Worm (Caenorhabditis elegans) whole organism, L2 larva: Measurements from ENCODE around the gene Y45F3A.1.

ENCODE experiments used
- C34F6.9 ChIP-seq: fragments of 150-350 bp; optimal IDR thresholded peaks from 2 replicates; lab custom pipeline; 2014; ENCODE audit warnings: missing biosample characterization, missing genetic modification characterization
- R02D3.7 ChIP-seq: fragments of 150-350 bp; optimal IDR thresholded peaks from 2 replicates; lab custom pipeline; 2014; ENCODE audit warnings: missing biosample characterization, missing genetic modification characterization
- Y55F3AM.14 ChIP-seq: fragments of 200-800 bp; sonication (Bioruptor generic); optimal IDR thresholded peaks from 2 replicates; lab custom pipeline; 2018; ENCODE audit warnings: mild to moderate bottlenecking, missing genetic modification characterization, missing compliant biosample characterization
- ZK546.5 ChIP-seq: sonication (generic microtip); optimal IDR thresholded peaks from 2 replicates; lab custom pipeline; 2017; ENCODE audit warnings: missing biosample characterization, missing genetic modification characterization
- alr-1 ChIP-seq: fragments of 150-350 bp; optimal IDR thresholded peaks from 2 replicates; lab custom pipeline; 2014; ENCODE audit warnings: missing biosample characterization, missing genetic modification characterization
- aly-2 ChIP-seq: fragments of 150-350 bp; optimal IDR thresholded peaks from 2 replicates; lab custom pipeline; 2014; ENCODE audit warnings: missing biosample characterization, missing genetic modification characterization
- ama-1 ChIP-seq: fragments of 150-350 bp; optimal IDR thresholded peaks from 2 replicates; lab custom pipeline; 2018; ENCODE audit warnings: inconsistent platforms
- ceh-16 ChIP-seq: fragments of 150-350 bp; optimal IDR thresholded peaks from 2 replicates; lab custom pipeline; 2014; ENCODE audit warnings: missing biosample characterization, missing genetic modification characterization
- ceh-82 ChIP-seq: fragments of 150-350 bp; optimal IDR thresholded peaks from 2 replicates; lab custom pipeline; 2014; ENCODE audit warnings: missing biosample characterization, missing genetic modification characterization
- crh-2 ChIP-seq: sonication (generic microtip); optimal IDR thresholded peaks from 2 replicates; lab custom pipeline; 2017; ENCODE audit warnings: missing biosample characterization, missing genetic modification characterization
- egl-27 ChIP-seq: sonication (generic microtip); optimal IDR thresholded peaks from 3 replicates; lab custom pipeline; 2017; ENCODE audit warnings: missing biosample characterization, missing genetic modification reagents, missing genetic modification characterization
- elt-1 ChIP-seq: fragments of 150-350 bp; optimal IDR thresholded peaks from 2 replicates; lab custom pipeline; 2014; ENCODE audit warnings: missing biosample characterization, missing genetic modification characterization
- elt-3 ChIP-seq: sonication (generic microtip); optimal IDR thresholded peaks from 2 replicates; lab custom pipeline; 2017; ENCODE audit warnings: missing biosample characterization, missing genetic modification characterization
- fos-1 ChIP-seq: fragments of 150-350 bp; optimal IDR thresholded peaks from 2 replicates; lab custom pipeline; 2014; ENCODE audit warnings: missing biosample characterization, missing genetic modification characterization
- gmeb-1 ChIP-seq: fragments of 150-350 bp; optimal IDR thresholded peaks from 2 replicates; lab custom pipeline; 2014; ENCODE audit warnings: missing biosample characterization, missing genetic modification characterization
- lin-11 ChIP-seq: fragments of 150-350 bp; sonication (generic microtip); optimal IDR thresholded peaks from 2 replicates; lab custom pipeline; 2014; ENCODE audit warnings: missing biosample characterization, missing genetic modification characterization, inconsistent platforms, mixed read lengths
- lin-39 ChIP-seq: fragments of 150-350 bp; optimal IDR thresholded peaks from 2 replicates; lab custom pipeline; 2014; ENCODE audit warnings: missing biosample characterization, missing genetic modification reagents, missing genetic modification characterization
- lsy-2 ChIP-seq, 2 experiments: fragments of 150-350 bp in 1 of 2; sonication (generic microtip) in 1 of 2; optimal IDR thresholded peaks; 2 replicates each; lab custom pipeline; 2014 to 2017; ENCODE audit warnings: missing biosample characterization in 2 of 2, missing genetic modification characterization in 2 of 2
- mbf-1 ChIP-seq: sonication (generic microtip); optimal IDR thresholded peaks from 2 replicates; lab custom pipeline; 2017; ENCODE audit warnings: missing biosample characterization, missing genetic modification characterization
- mdl-1 ChIP-seq, 2 experiments: fragments of 150-350 bp in 1 of 2; sonication (generic microtip) in 1 of 2; optimal IDR thresholded peaks; 2 replicates each; lab custom pipeline; 2017; ENCODE audit warnings: missing biosample characterization in 2 of 2, missing genetic modification characterization in 2 of 2
- nhr-10 ChIP-seq: sonication (generic microtip); optimal IDR thresholded peaks from 2 replicates; lab custom pipeline; 2017; ENCODE audit warnings: missing biosample characterization, missing genetic modification characterization
- nhr-11 ChIP-seq: fragments of 150-350 bp; optimal IDR thresholded peaks from 2 replicates; lab custom pipeline; 2014; ENCODE audit warnings: missing biosample characterization, missing genetic modification characterization
- nhr-12 ChIP-seq: fragments of 150-350 bp; optimal IDR thresholded peaks from 2 replicates; lab custom pipeline; 2014; ENCODE audit warnings: missing biosample characterization, missing genetic modification characterization
- nhr-129 ChIP-seq: fragments of 150-350 bp; optimal IDR thresholded peaks from 2 replicates; lab custom pipeline; 2014; ENCODE audit warnings: missing biosample characterization, missing genetic modification characterization
- nhr-21 ChIP-seq: fragments of 150-350 bp; optimal IDR thresholded peaks from 2 replicates; lab custom pipeline; 2014; ENCODE audit warnings: missing biosample characterization, missing genetic modification characterization
- nhr-23 ChIP-seq: fragments of 150-350 bp; optimal IDR thresholded peaks from 2 replicates; lab custom pipeline; 2014; ENCODE audit warnings: missing biosample characterization, missing genetic modification reagents, missing genetic modification characterization
- nhr-237 ChIP-seq: fragments of 150-350 bp; optimal IDR thresholded peaks from 2 replicates; lab custom pipeline; 2014; ENCODE audit warnings: missing biosample characterization, missing genetic modification characterization
- nhr-25 ChIP-seq: fragments of 150-350 bp; sonication (generic microtip); optimal IDR thresholded peaks from 3 replicates; lab custom pipeline; 2014; ENCODE audit warnings: missing biosample characterization, missing genetic modification characterization
- nhr-6 ChIP-seq: fragments of 150-350 bp; optimal IDR thresholded peaks from 2 replicates; lab custom pipeline; 2014; ENCODE audit warnings: missing biosample characterization, missing genetic modification characterization
- nhr-77 ChIP-seq: fragments of 150-350 bp; optimal IDR thresholded peaks from 2 replicates; lab custom pipeline; 2014; ENCODE audit warnings: missing biosample characterization, missing genetic modification characterization
- peb-1 ChIP-seq: fragments of 150-350 bp; optimal IDR thresholded peaks from 2 replicates; lab custom pipeline; 2014; ENCODE audit warnings: missing biosample characterization, missing genetic modification characterization
- sem-4 ChIP-seq: fragments of 150-350 bp; optimal IDR thresholded peaks from 2 replicates; lab custom pipeline; 2014; ENCODE audit warnings: missing biosample characterization, missing genetic modification reagents, missing genetic modification characterization
- skn-1 ChIP-seq: sonication (generic microtip); optimal IDR thresholded peaks from 2 replicates; lab custom pipeline; 2017; ENCODE audit warnings: missing biosample characterization, missing genetic modification characterization
- sma-3 ChIP-seq: sonication (generic microtip); optimal IDR thresholded peaks from 2 replicates; lab custom pipeline; 2016; ENCODE audit warnings: missing genetic modification reagents, missing genetic modification characterization, missing compliant biosample characterization
- sma-9 ChIP-seq, 2 experiments: fragments of 150-350 bp in 1 of 2; sonication (generic microtip) in 1 of 2; optimal IDR thresholded peaks; 2 replicates each; lab custom pipeline; 2014 to 2016; ENCODE audit warnings: missing genetic modification characterization in 2 of 2, mild to moderate bottlenecking in 1 of 2, missing biosample characterization in 1 of 2, missing compliant biosample characterization in 1 of 2, missing genetic modification reagents in 1 of 2, moderate library complexity in 1 of 2
- snpc-4 ChIP-seq: fragments of 150-350 bp; optimal IDR thresholded peaks from 2 replicates; lab custom pipeline; 2014; ENCODE audit warnings: missing biosample characterization, missing genetic modification characterization
- unc-39 ChIP-seq: fragments of 150-350 bp; optimal IDR thresholded peaks from 2 replicates; lab custom pipeline; 2014; ENCODE audit warnings: missing biosample characterization, missing genetic modification characterization
- unc-55 ChIP-seq: fragments of 150-350 bp; sonication (generic microtip); optimal IDR thresholded peaks from 3 replicates; lab custom pipeline; 2014; ENCODE audit warnings: missing biosample characterization, missing genetic modification reagents, missing genetic modification characterization
- unc-62 ChIP-seq: fragments of 150-350 bp; optimal IDR thresholded peaks from 2 replicates; lab custom pipeline; 2014; ENCODE audit warnings: missing biosample characterization, missing genetic modification reagents, missing genetic modification characterization
- zag-1 ChIP-seq: fragments of 150-350 bp; optimal IDR thresholded peaks from 2 replicates; lab custom pipeline; 2014; ENCODE audit warnings: missing biosample characterization, missing genetic modification characterization
- ztf-1 ChIP-seq: fragments of 200-800 bp; sonication (Bioruptor generic); conservative IDR thresholded peaks from 2 replicates; pipeline ENCODE4 v1.3.6; 2022; ENCODE audit warnings: missing genetic modification characterization, missing compliant biosample characterization
- ztf-11 ChIP-seq: sonication (generic microtip); optimal IDR thresholded peaks from 2 replicates; lab custom pipeline; 2017; ENCODE audit warnings: missing biosample characterization, missing genetic modification characterization
- ztf-4 ChIP-seq: fragments of 150-350 bp; optimal IDR thresholded peaks from 2 replicates; lab custom pipeline; 2014; ENCODE audit warnings: missing biosample characterization, missing genetic modification characterization

Gene Y45F3A.1

ce11 chrIII:10604325-10604724 lies 42.6 kb upstream of the Y45F3A.1 start (continued):
- no peak for TF ChIP-seq Y55F3AM.14 (GFP tag; lab: Kevin White, UChicago)
- no peak for TF ChIP-seq egl-27 (tag; lab: Kevin White, UChicago)
- no peak for TF ChIP-seq aly-2 (tag; lab: Kevin White, UChicago)

ce11 chrIII:10603248-10603647 lies 41.5 kb upstream of the Y45F3A.1 start, which contains the start of gene Y39A1A.2:
Gene Y39A1A.2 (minus strand): TSS chrIII:10603566.
- TF ChIP-seq C34F6.9 (tag; lab: Kevin White, UChicago), result no peak
- TF ChIP-seq ztf-4 (tag; lab: Kevin White, UChicago), result no peak
- no peak for TF ChIP-seq egl-27 (tag; lab: Kevin White, UChicago)
- TF ChIP-seq nhr-10, result no peak
- no peak for TF ChIP-seq peb-1
- TF ChIP-seq skn-1 (tag; lab: Kevin White, UChicago), result no peak
- TF ChIP-seq mdl-1 (tag; optimal IDR thresholded peaks at IDR 0.05; lab: Kevin White, UChicago), result no peak
- TF ChIP-seq nhr-12 (tag; lab: Kevin White, UChicago), result no peak
- TF ChIP-seq mbf-1 (tag; lab: Kevin White, UChicago), result no peak
- no peak for TF ChIP-seq nhr-237
- no peak for TF ChIP-seq sma-9 (GFP tag; optimal IDR thresholded peaks at IDR 0.05; lab: Kevin White, UChicago)
- TF ChIP-seq sma-9 (tag; optimal IDR thresholded peaks at IDR 0.05; lab: Kevin White, UChicago), result no peak
- TF ChIP-seq elt-1 (tag; lab: Kevin White, UChicago), result no peak
- no peak for TF ChIP-seq ZK546.5 (tag; lab: Kevin White, UChicago)
- TF ChIP-seq alr-1 (tag; lab: Kevin White, UChicago), result no peak
- no peak for TF ChIP-seq elt-3

ce11 chrIII:10600894-10601293 lies 39.2 kb upstream of the Y45F3A.1 start:
- no peak for TF ChIP-seq lsy-2 (tag; optimal IDR thresholded peaks at IDR 0.05; lab: Kevin White, UChicago)
- TF ChIP-seq peb-1, result no peak
- TF ChIP-seq nhr-6 (tag; lab: Kevin White, UChicago), result no peak
- TF ChIP-seq sma-9 (GFP tag; optimal IDR thresholded peaks at IDR 0.05; lab: Kevin White, UChicago), result peak; percentile 12
- no peak for TF ChIP-seq sma-9 (tag; optimal IDR thresholded peaks at IDR 0.05; lab: Kevin White, UChicago)
- TF ChIP-seq ama-1, result no peak
- no peak for TF ChIP-seq mbf-1 (tag; lab: Kevin White, UChicago)
- TF ChIP-seq nhr-21 (tag; lab: Kevin White, UChicago), result no peak

- no peak for TF ChIP-seq nhr-25 (tag; lab: Kevin White, UChicago)
These were observed 38.5 kb upstream of the Y45F3A.1 start, which contains the start of gene epg-6 for ce11 chrIII:10600138-10600626. Gene epg-6 (minus strand): TSS chrIII:10600188.

- TF ChIP-seq elt-1 (tag; lab: Kevin White, UChicago), result no peak
- no peak for TF ChIP-seq nhr-23 (tag; lab: Kevin White, UChicago)
- TF ChIP-seq nhr-129, result peak; percentile 79
- TF ChIP-seq nhr-237, result no peak
- no peak for TF ChIP-seq lin-39
- TF ChIP-seq lsy-2 (tag; optimal IDR thresholded peaks at IDR 0.05; lab: Kevin White, UChicago), result peak; percentile 49 to 85
- TF ChIP-seq ceh-82 (tag; lab: Kevin White, UChicago), result no peak
- peak; percentile 75 for TF ChIP-seq nhr-25 (tag; lab: Kevin White, UChicago)
- no peak for TF ChIP-seq peb-1
- peak; percentile 49 for TF ChIP-seq egl-27 (tag; lab: Kevin White, UChicago)
- peak; percentile 27 for TF ChIP-seq ceh-16 (tag; lab: Kevin White, UChicago)
- TF ChIP-seq Y55F3AM.14 (GFP tag; lab: Kevin White, UChicago), result no peak
- TF ChIP-seq unc-39, result no peak
- no peak for TF ChIP-seq ztf-11 (tag; lab: Kevin White, UChicago)
- peak; percentile 50 for TF ChIP-seq lin-11 (tag; lab: Kevin White, UChicago)
- TF ChIP-seq gmeb-1, result peak; percentile 74
- TF ChIP-seq unc-62, result no peak
- TF ChIP-seq sma-3 (GFP tag; lab: Kevin White, UChicago), result peak; percentile 31
- TF ChIP-seq nhr-11, result no peak
- no peak for TF ChIP-seq skn-1 (tag; lab: Kevin White, UChicago)
- no peak for TF ChIP-seq zag-1 (tag; lab: Kevin White, UChicago)
- TF ChIP-seq sma-9 (GFP tag; optimal IDR thresholded peaks at IDR 0.05; lab: Kevin White, UChicago), result no peak
- TF ChIP-seq sma-9 (tag; optimal IDR thresholded peaks at IDR 0.05; lab: Kevin White, UChicago), result no peak
- TF ChIP-seq ztf-1 (GFP tag; lab: Robert Waterston, UW), result no peak
- peak; percentile 78 for TF ChIP-seq crh-2 (tag; lab: Kevin White, UChicago)
- peak; percentile 88 for TF ChIP-seq C34F6.9 (tag; lab: Kevin White, UChicago)
- TF ChIP-seq ztf-4 (tag; lab: Kevin White, UChicago), result no peak
- TF ChIP-seq ama-1, result peak; percentile 17
- TF ChIP-seq aly-2 (tag; lab: Kevin White, UChicago), result no peak
- TF ChIP-seq fos-1 (tag; lab: Kevin White, UChicago), result peak; percentile 98
- no peak for TF ChIP-seq R02D3.7 (tag; lab: Kevin White, UChicago)
- TF ChIP-seq nhr-6 (tag; lab: Kevin White, UChicago), result peak; percentile 30
- peak; percentile 10 for TF ChIP-seq nhr-21 (tag; lab: Kevin White, UChicago)
- TF ChIP-seq unc-55, result peak; percentile 67
- no peak for TF ChIP-seq sem-4 (tag; lab: Kevin White, UChicago)
- no peak for TF ChIP-seq nhr-77 (tag; lab: Kevin White, UChicago)
- TF ChIP-seq snpc-4 (tag; lab: Kevin White, UChicago), result peak; percentile 23
These were observed 38.0 kb upstream of the Y45F3A.1 start for ce11 chrIII:10599699-10600098.
